Worm (Caenorhabditis elegans): ENCODE results near the gene dhhc-9.

DNA sequence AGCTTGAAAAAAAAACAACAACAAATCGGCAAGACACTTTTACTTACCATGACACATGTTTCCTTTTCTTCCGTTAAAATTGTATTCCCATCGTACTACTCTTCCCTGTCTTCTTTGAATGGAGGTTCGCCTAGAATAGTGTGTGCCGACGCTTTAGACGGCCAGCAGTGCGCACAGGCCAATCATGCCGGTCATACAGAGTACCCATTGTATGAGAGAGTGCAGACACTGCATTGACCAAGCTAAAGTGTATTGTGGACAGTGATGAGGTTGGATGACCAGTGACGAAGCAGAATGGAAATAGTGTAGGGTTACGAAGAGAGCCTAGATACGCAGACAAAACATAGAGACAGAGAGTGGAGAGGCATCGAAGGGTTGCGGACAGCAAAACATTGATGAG lies at the start of gene dhhc-9:
- peak; percentile 67 for TF ChIP-seq rnt-1 (tag; optimal IDR thresholded peaks at IDR 0.05)
- peak; percentile 30 to 50 for TF ChIP-seq lsy-2 (tag; optimal IDR thresholded peaks at IDR 0.05)
- no peak for TF ChIP-seq nhr-28 (tag; optimal IDR thresholded peaks at IDR 0.05)
- TF ChIP-seq ceh-88 (GFP tag; IDR thresholded peaks at IDR 0.05): no peak
- TF ChIP-seq ceh-82 (tag; optimal IDR thresholded peaks at IDR 0.05): peak; percentile 0 to 48 (median 13)
- no peak for TF ChIP-seq aly-2 (tag; optimal IDR thresholded peaks at IDR 0.05)
- no peak for TF ChIP-seq unc-130 (tag; optimal IDR thresholded peaks at IDR 0.05)
- TF ChIP-seq elt-3 (tag; optimal IDR thresholded peaks at IDR 0.05): peak in 1 of 6 experiments; percentile 7
- no peak for TF ChIP-seq dpl-1 (GFP tag; optimal IDR thresholded peaks at IDR 0.05)
